Fruit fly (Drosophila melanogaster) whole organism, embryonic: ENCODE results near the gene CG7707.
A peak's percentile ranks its signal among the peaks of the same experiment; 100 is the strongest.

Experiments
- Atf6 ChIP-seq: fragments of 200-800 bp; sonication (Bioruptor generic); IDR thresholded peaks from 2 replicates; pipeline ENCODE4 v1.3.6; 2022; ENCODE audit warnings: missing biosample characterization, missing genetic modification characterization
- B-H2 ChIP-seq: fragments of 200-800 bp; sonication (Bioruptor generic); optimal IDR thresholded peaks from 2 replicates; lab custom pipeline; 2018; ENCODE audit warnings: missing biosample characterization, mild to moderate bottlenecking, missing genetic modification characterization
- Blimp-1 ChIP-seq: fragments of 200-800 bp; sonication (Bioruptor generic); optimal IDR thresholded peaks from 3 replicates; lab custom pipeline; 2018; ENCODE audit warnings: missing biosample characterization, missing genetic modification characterization, mild to moderate bottlenecking, moderate library complexity, missing genetic modification reagents
- CG10431 ChIP-seq: fragments of 200-800 bp; sonication (Bioruptor generic); optimal IDR thresholded peaks from 3 replicates; lab custom pipeline; 2018; ENCODE audit warnings: missing biosample characterization, mild to moderate bottlenecking, missing genetic modification characterization
- CG10462 ChIP-seq: fragments of 200-800 bp; sonication (Bioruptor generic); optimal IDR thresholded peaks from 2 replicates; lab custom pipeline; 2016; ENCODE audit warnings: missing biosample characterization, missing genetic modification characterization
- CG11398 ChIP-seq: fragments of 200-800 bp; sonication (Bioruptor generic); optimal IDR thresholded peaks from 2 replicates; lab custom pipeline; 2016; ENCODE audit warnings: missing biosample characterization, missing genetic modification characterization
- CG11696 ChIP-seq: fragments of 200-800 bp; sonication (Bioruptor generic); IDR thresholded peaks from 2 replicates; pipeline ENCODE4 v1.3.6; 2022; ENCODE audit warnings: missing biosample characterization, missing genetic modification characterization
- CG13287 ChIP-seq: fragments of 200-800 bp; sonication (Bioruptor generic); IDR thresholded peaks from 2 replicates; pipeline ENCODE4 v1.3.6; 2022; ENCODE audit warnings: missing biosample characterization, missing genetic modification characterization; ENCODE audit not compliant: partially characterized antibody
- CG15601 ChIP-seq: fragments of 200-800 bp; sonication (Bioruptor generic); optimal IDR thresholded peaks from 3 replicates; lab custom pipeline; 2019; ENCODE audit warnings: missing biosample characterization, mild to moderate bottlenecking, missing genetic modification characterization, moderate library complexity
- CG1647 ChIP-seq: fragments of 200-800 bp; sonication (Bioruptor generic); optimal IDR thresholded peaks from 3 replicates; lab custom pipeline; 2016; ENCODE audit warnings: missing biosample characterization, missing genetic modification characterization
- CG17359 ChIP-seq: fragments of 200-800 bp; sonication (Bioruptor generic); optimal IDR thresholded peaks from 3 replicates; lab custom pipeline; 2018; ENCODE audit warnings: missing biosample characterization, mild to moderate bottlenecking, missing genetic modification characterization, moderate library complexity
- CG18599 ChIP-seq: fragments of 200-800 bp; sonication (Bioruptor generic); optimal IDR thresholded peaks from 3 replicates; lab custom pipeline; 2017; ENCODE audit warnings: missing biosample characterization, missing genetic modification characterization, mild to moderate bottlenecking, moderate library complexity, missing genetic modification reagents
- CG18619 ChIP-seq: fragments of 200-800 bp; sonication (Bioruptor generic); optimal IDR thresholded peaks from 3 replicates; lab custom pipeline; 2017; ENCODE audit warnings: missing biosample characterization, mild to moderate bottlenecking, missing genetic modification characterization
- CG2120 ChIP-seq: fragments of 200-800 bp; sonication (Bioruptor generic); optimal IDR thresholded peaks from 3 replicates; lab custom pipeline; 2016; ENCODE audit warnings: missing biosample characterization, missing genetic modification characterization
- CG2202 ChIP-seq: fragments of 200-800 bp; sonication (Bioruptor generic); optimal IDR thresholded peaks from 2 replicates; lab custom pipeline; 2018; ENCODE audit warnings: missing biosample characterization, mild to moderate bottlenecking, missing genetic modification characterization
- CG2678 ChIP-seq: fragments of 200-800 bp; sonication (Bioruptor generic); optimal IDR thresholded peaks from 3 replicates; lab custom pipeline; 2019; ENCODE audit warnings: missing biosample characterization, mild to moderate bottlenecking, missing genetic modification characterization, moderate library complexity
- CG3281 ChIP-seq: fragments of 200-800 bp; sonication (Bioruptor generic); optimal IDR thresholded peaks from 3 replicates; lab custom pipeline; 2017; ENCODE audit warnings: missing biosample characterization, mild to moderate bottlenecking, missing genetic modification characterization
- CG3726 ChIP-seq: fragments of 200-800 bp; sonication (Bioruptor generic); IDR thresholded peaks from 3 replicates; pipeline ENCODE4, ENCODE4 v1.3.6; 2022; ENCODE audit warnings: missing biosample characterization, missing genetic modification characterization
- CG4282 ChIP-seq: fragments of 200-800 bp; sonication (Bioruptor generic); optimal IDR thresholded peaks from 2 replicates; lab custom pipeline; 2016; ENCODE audit warnings: missing biosample characterization, missing genetic modification characterization
- CG4820 ChIP-seq: fragments of 200-800 bp; sonication (Bioruptor generic); optimal IDR thresholded peaks from 3 replicates; lab custom pipeline; 2016; ENCODE audit warnings: missing biosample characterization, missing genetic modification characterization
- CG7839 ChIP-seq: fragments of 200-800 bp; sonication (Bioruptor generic); optimal IDR thresholded peaks from 3 replicates; lab custom pipeline; 2018; ENCODE audit warnings: missing biosample characterization, mild to moderate bottlenecking, missing genetic modification characterization, moderate library complexity
- CG7928 ChIP-seq: fragments of 200-800 bp; sonication (Bioruptor generic); optimal IDR thresholded peaks from 2 replicates; lab custom pipeline; 2017; ENCODE audit warnings: missing biosample characterization, mild to moderate bottlenecking, missing genetic modification characterization
- CG8765 ChIP-seq: fragments of 200-800 bp; sonication (Bioruptor generic); IDR thresholded peaks from 2 replicates; pipeline ENCODE4 v1.3.6; 2022; ENCODE audit warnings: missing biosample characterization, missing genetic modification characterization
- CG8924 ChIP-seq: fragments of 200-800 bp; optimal IDR thresholded peaks from 3 replicates; lab custom pipeline; 2019; ENCODE audit warnings: missing biosample characterization, mild to moderate bottlenecking, missing genetic modification characterization, moderate library complexity
- CTCF ChIP-seq: fragments of 200-800 bp; sonication (Bioruptor generic); optimal IDR thresholded peaks from 2 replicates; lab custom pipeline; 2017; ENCODE audit warnings: missing biosample characterization, mild to moderate bottlenecking, missing genetic modification characterization, moderate library complexity
- Elba2 ChIP-seq: fragments of 200-800 bp; sonication (Bioruptor generic); optimal IDR thresholded peaks from 3 replicates; lab custom pipeline; 2016; ENCODE audit warnings: missing biosample characterization, missing genetic modification characterization
- Fer1 ChIP-seq: fragments of 200-800 bp; sonication (Bioruptor generic); optimal IDR thresholded peaks from 2 replicates; lab custom pipeline; 2017; ENCODE audit warnings: missing biosample characterization, mild to moderate bottlenecking, missing genetic modification characterization
- H15 ChIP-seq: fragments of 200-800 bp; sonication (Bioruptor generic); IDR thresholded peaks from 3 replicates; pipeline ENCODE4 v1.3.6; 2022; ENCODE audit warnings: missing biosample characterization, missing genetic modification characterization
- HmgD ChIP-seq: fragments of 200-800 bp; sonication (Bioruptor generic); optimal IDR thresholded peaks from 3 replicates; lab custom pipeline; 2016; ENCODE audit warnings: missing biosample characterization, missing genetic modification characterization
- Hr3 ChIP-seq: fragments of 200-800 bp; sonication (Bioruptor generic); optimal IDR thresholded peaks from 3 replicates; lab custom pipeline; 2016; ENCODE audit warnings: missing biosample characterization, missing genetic modification characterization
- Hr51 ChIP-seq, 2 experiments: fragments of 200-800 bp; sonication (Bioruptor generic); optimal IDR thresholded peaks; 2 replicates in 1 of 2; 3 replicates in 1 of 2; lab custom pipeline; 2016 to 2018; ENCODE audit warnings: missing biosample characterization in 2 of 2, missing genetic modification characterization in 2 of 2, mild to moderate bottlenecking in 1 of 2, moderate library complexity in 1 of 2
- Hsf ChIP-seq: fragments of 200-800 bp; sonication (Bioruptor generic); optimal IDR thresholded peaks from 3 replicates; lab custom pipeline; 2016; ENCODE audit warnings: missing biosample characterization, missing genetic modification characterization
- Sin3A ChIP-seq: fragments of >200 bp; optimal IDR thresholded peaks from 2 replicates; lab custom pipeline; 2018
- Stat92E ChIP-seq, 3 experiments: fragments of >200 bp in 2 of 3; fragments of 200-800 bp in 1 of 3; sonication (Bioruptor generic) in 1 of 3; optimal IDR thresholded peaks; 2 replicates each; lab custom pipeline; 2017 to 2019; ENCODE audit warnings: missing biosample characterization in 3 of 3, missing genetic modification characterization in 3 of 3, mild to moderate bottlenecking in 1 of 3, moderate library complexity in 1 of 3
- hkb ChIP-seq, 2 experiments: fragments of 200-800 bp in 1 of 2; fragments of >200 bp in 1 of 2; sonication (Bioruptor generic) in 1 of 2; IDR thresholded peaks in 1 of 2; optimal IDR thresholded peaks in 1 of 2; 2 replicates each; pipeline versions ENCODE4 v1.3.6 to Lab custom; 2017 to 2022; ENCODE audit warnings: missing biosample characterization in 1 of 2, missing genetic modification characterization in 1 of 2
- ind ChIP-seq: fragments of 200-800 bp; sonication (Bioruptor generic); optimal IDR thresholded peaks from 3 replicates; lab custom pipeline; 2016; ENCODE audit warnings: missing biosample characterization, missing genetic modification characterization
- jumu ChIP-seq: fragments of 200-800 bp; sonication (Bioruptor generic); optimal IDR thresholded peaks from 3 replicates; lab custom pipeline; 2016; ENCODE audit warnings: missing biosample characterization, missing genetic modification characterization
- lab ChIP-seq: fragments of 200-800 bp; sonication (Bioruptor generic); optimal IDR thresholded peaks from 3 replicates; lab custom pipeline; 2017; ENCODE audit warnings: missing biosample characterization, missing genetic modification characterization, mild to moderate bottlenecking, moderate library complexity, missing genetic modification reagents
- lmd ChIP-seq: fragments of 200-800 bp; sonication (Bioruptor generic); IDR thresholded peaks from 2 replicates; pipeline ENCODE4 v1.3.6; 2022; ENCODE audit warnings: missing biosample characterization, missing genetic modification characterization
- nerfin-1 ChIP-seq: fragments of 200-800 bp; sonication (Bioruptor generic); optimal IDR thresholded peaks from 3 replicates; lab custom pipeline; 2019; ENCODE audit warnings: missing biosample characterization, mild to moderate bottlenecking, missing genetic modification characterization, moderate library complexity
- nmo ChIP-seq: fragments of 200-800 bp; sonication (Bioruptor generic); optimal IDR thresholded peaks from 2 replicates; lab custom pipeline; 2018; ENCODE audit warnings: missing biosample characterization, mild to moderate bottlenecking, missing genetic modification characterization, moderate library complexity
- pan ChIP-seq, 4 experiments: fragments of >200 bp in 3 of 4; fragments of 200-800 bp in 1 of 4; sonication (Bioruptor generic) in 1 of 4; optimal IDR thresholded peaks in 3 of 4; IDR thresholded peaks in 1 of 4; 2 replicates each; pipeline versions ENCODE4 v1.3.6 to Lab custom; 2017 to 2022; ENCODE audit warnings: missing biosample characterization in 2 of 4, missing genetic modification characterization in 2 of 4, mixed read lengths in 1 of 4
- prd ChIP-seq, 3 experiments: fragments of >200 bp in 2 of 3; fragments of 200-800 bp in 1 of 3; sonication (Bioruptor generic) in 1 of 3; optimal IDR thresholded peaks in 2 of 3; IDR thresholded peaks in 1 of 3; 2 replicates in 2 of 3; 3 replicates in 1 of 3; pipeline versions ENCODE4 v1.3.6 to Lab custom; 2017 to 2022; ENCODE audit warnings: missing biosample characterization in 1 of 3, missing genetic modification characterization in 1 of 3
- sens ChIP-seq: fragments of 200-800 bp; sonication (Bioruptor generic); peaks from one replicate; lab custom pipeline; 2016; ENCODE audit warnings: missing biosample characterization, missing genetic modification characterization
- ssp ChIP-seq: fragments of 200-800 bp; sonication (Bioruptor generic); IDR thresholded peaks from 2 replicates; pipeline ENCODE4 v1.3.6; 2022; ENCODE audit warnings: missing biosample characterization, missing genetic modification characterization
- tio ChIP-seq: fragments of 200-800 bp; sonication (Bioruptor generic); optimal IDR thresholded peaks from 2 replicates; lab custom pipeline; 2017; ENCODE audit warnings: missing biosample characterization, missing genetic modification characterization, inconsistent platforms
- vvl ChIP-seq: fragments of 200-800 bp; sonication (Bioruptor generic); IDR thresholded peaks from 2 replicates; pipeline ENCODE4 v1.3.6; 2022; ENCODE audit warnings: missing biosample characterization, missing genetic modification characterization

The CG7707 gene

dm6 chr3L:17243136-17243535 lies at the start of gene CG7707:
Gene CG7707 (plus strand): TSS chr3L:17243436.
- no peak for TF ChIP-seq CG10462 (GFP tag; lab: Kevin White, UChicago)
- TF ChIP-seq nerfin-1 (tag; lab: Kevin White, UChicago) = no peak
- TF ChIP-seq CG1647 (GFP tag; lab: Kevin White, UChicago) = no peak
- no peak for TF ChIP-seq CG7928 (GFP tag; lab: Kevin White, UChicago)
- no peak for TF ChIP-seq CG4282 (GFP tag; lab: Kevin White, UChicago)
- TF ChIP-seq CG11398 (GFP tag; lab: Kevin White, UChicago) = no peak
- no peak for TF ChIP-seq Sin3A (lab: Kevin White, UChicago)
- no peak for TF ChIP-seq CG10431
- no peak for TF ChIP-seq CG8765 (GFP tag; lab: Robert Waterston, UW)
- no peak for TF ChIP-seq CG2202
- TF ChIP-seq Atf6 (GFP tag; lab: Robert Waterston, UW) = no peak
- TF ChIP-seq CG3726 (GFP tag; lab: Robert Waterston, UW) = no peak
- TF ChIP-seq HmgD (GFP tag; lab: Kevin White, UChicago) = no peak

dm6 chr3L:17208601-17209000 lies 34.6 kb upstream of the CG7707 start:
- TF ChIP-seq CTCF (GFP tag; lab: Kevin White, UChicago) = peak; percentile 69
- no peak for TF ChIP-seq CG13287 (GFP tag; lab: Robert Waterston, UW)

dm6 chr3L:17209402-17209801 lies 33.8 kb upstream of the CG7707 start:
- TF ChIP-seq H15 (GFP tag; lab: Robert Waterston, UW) (no peak), jumu (GFP tag; lab: Kevin White, UChicago) (no peak), CG4820 (GFP tag; lab: Kevin White, UChicago) (no peak), prd (optimal IDR thresholded peaks at IDR 0.05; lab: Kevin White, UChicago) (no peak), prd (GFP tag; IDR thresholded peaks at IDR 0.05; lab: Robert Waterston, UW) (peak; percentile 73), B-H2 (GFP tag; lab: Kevin White, UChicago) (no peak), sens (GFP tag; lab: Kevin White, UChicago) (peak; percentile 83), Hsf (GFP tag; lab: Kevin White, UChicago) (peak; percentile 20), Elba2 (GFP tag; lab: Kevin White, UChicago) (peak; percentile 52), Hr51 (GFP tag; optimal IDR thresholded peaks at IDR 0.05; lab: Kevin White, UChicago) (peak in 1 of 2 experiments; percentile 28), CG17359 (tag; lab: Kevin White, UChicago) (peak; percentile 26), CG8924 (tag; lab: Kevin White, UChicago) (peak; percentile 8), vvl (GFP tag; lab: Robert Waterston, UW) (peak; percentile 42; the same call in 1 of the 2 replicates), ind (no peak), CG7839 (tag; lab: Kevin White, UChicago) (peak; percentile 45), ssp (GFP tag; lab: Robert Waterston, UW) (peak; percentile 29; the same call in 1 of the 2 replicates), CG18599 (GFP tag; lab: Kevin White, UChicago) (peak; percentile 24), CG11696 (no peak), Blimp-1 (GFP tag; lab: Kevin White, UChicago) (peak; percentile 40), Fer1 (peak; percentile 6), CG15601 (tag; lab: Kevin White, UChicago) (peak; percentile 12), CG3281 (no peak), Hr3 (GFP tag; lab: Kevin White, UChicago) (peak; percentile 7), lmd (no peak), Stat92E (GFP tag; optimal IDR thresholded peaks at IDR 0.05; lab: Kevin White, UChicago) (no peak), tio (peak; percentile 10), lab (GFP tag; lab: Kevin White, UChicago) (peak; percentile 16), CG18619 (no peak), nmo (peak; percentile 39), CG2678 (tag; lab: Kevin White, UChicago) (peak; percentile 49), hkb (optimal IDR thresholded peaks at IDR 0.05; lab: Kevin White, UChicago) (no peak), hkb (GFP tag; IDR thresholded peaks at IDR 0.05; lab: Robert Waterston, UW) (peak; percentile 29; the same call in 1 of the 2 replicates), CG2120 (GFP tag; lab: Kevin White, UChicago) (peak; percentile 9), pan (optimal IDR thresholded peaks at IDR 0.05; lab: Kevin White, UChicago) (no peak), pan (GFP tag; optimal IDR thresholded peaks at IDR 0.05 in 1 of 2, IDR thresholded peaks at IDR 0.05 in 1 of 2) (peak in 1 of 2 experiments; percentile 17)
